Fruit fly (Drosophila melanogaster): ENCODE data around the gene CG6733.

DNA sequence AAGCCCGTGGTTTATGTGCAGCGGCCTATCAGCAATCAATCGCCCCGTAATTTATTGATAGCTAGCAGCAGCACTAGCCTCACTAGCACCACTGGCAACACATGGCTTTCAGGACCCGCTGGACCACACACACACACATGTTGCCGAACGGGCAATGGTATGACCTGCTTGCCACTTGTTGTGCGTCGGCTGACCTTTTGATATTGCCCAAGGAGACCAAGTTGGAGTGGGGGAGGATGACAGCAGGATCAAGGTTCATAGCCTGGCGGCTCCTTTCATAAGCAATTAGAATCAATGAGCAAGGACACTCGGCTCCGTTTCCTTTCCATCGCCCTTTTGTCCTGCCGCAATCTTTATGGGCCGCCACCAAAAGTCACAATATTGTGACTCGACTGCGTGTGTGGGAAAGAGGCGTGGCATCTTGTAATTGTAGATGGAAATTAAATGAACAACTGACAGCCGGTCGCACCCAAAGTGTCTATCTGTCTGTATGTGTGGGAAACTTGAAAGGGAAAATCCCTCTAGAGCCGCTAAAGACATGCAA, 33.9 kb downstream of the CG6733 start:
- no peak for TF ChIP-seq EcR (GFP tag; optimal IDR thresholded peaks at IDR 0.05)
- no peak for TF ChIP-seq psq (optimal IDR thresholded peaks at IDR 0.05)
- no peak for TF ChIP-seq CG8478 (optimal IDR thresholded peaks at IDR 0.05)
- TF ChIP-seq pan (optimal IDR thresholded peaks at IDR 0.05): no peak
- no peak for TF ChIP-seq Dll (optimal IDR thresholded peaks at IDR 0.05)
- no peak for TF ChIP-seq usp (GFP tag; optimal IDR thresholded peaks at IDR 0.05)
